Fruit fly (Drosophila melanogaster) Kc167 (cell line): Measurements from ENCODE around the gene B9d1.

Source experiments
- h ChIP-seq: fragments of >200 bp; optimal IDR thresholded peaks from 3 replicates; lab custom pipeline; 2018; ENCODE audit warnings: missing external identifiers
- psq ChIP-seq: fragments of >200 bp; optimal IDR thresholded peaks from 2 replicates; lab custom pipeline; 2017; ENCODE audit warnings: missing external identifiers
- ttk ChIP-seq: sonication (Bioruptor generic); optimal IDR thresholded peaks from 2 replicates; lab custom pipeline; 2017; ENCODE audit warnings: missing external identifiers

- TF ChIP-seq ttk (no peak), psq (lab: Kevin White, UChicago) (no peak), h (no peak)
These were observed 44.0 kb upstream of the B9d1 start for dm6 chr3R:15437458-15438414.
